Fruit fly (Drosophila melanogaster) whole organism, embryonic: Measurements from ENCODE around the gene Ppcs.

Experiments used
- CG10147 ChIP-seq: fragments of 200-800 bp; sonication (Bioruptor generic); optimal IDR thresholded peaks from 2 replicates; lab custom pipeline; 2019; ENCODE audit warnings: missing biosample characterization, mild to moderate bottlenecking, missing genetic modification characterization, moderate library complexity
- CG10366 ChIP-seq: fragments of 200-800 bp; sonication (Bioruptor generic); IDR thresholded peaks from 2 replicates; pipeline ENCODE4 v1.3.6; 2022; ENCODE audit warnings: missing biosample characterization, missing genetic modification characterization
- CG11504 ChIP-seq: fragments of 200-800 bp; sonication (Bioruptor generic); optimal IDR thresholded peaks from 3 replicates; lab custom pipeline; 2019; ENCODE audit warnings: missing biosample characterization, mild to moderate bottlenecking, missing genetic modification characterization, moderate library complexity
- CG12769 ChIP-seq: fragments of 200-800 bp; sonication (Bioruptor generic); optimal IDR thresholded peaks from 2 replicates; lab custom pipeline; 2019; ENCODE audit warnings: missing biosample characterization, mild to moderate bottlenecking, missing genetic modification characterization, moderate library complexity
- CG15479 ChIP-seq: fragments of 200-800 bp; sonication (Bioruptor generic); optimal IDR thresholded peaks from 3 replicates; lab custom pipeline; 2019; ENCODE audit warnings: missing biosample characterization, mild to moderate bottlenecking, missing genetic modification characterization, moderate library complexity
- CG15514 ChIP-seq: fragments of 200-800 bp; sonication (Bioruptor generic); optimal IDR thresholded peaks from 3 replicates; lab custom pipeline; 2017; ENCODE audit warnings: missing biosample characterization, missing genetic modification characterization, mild to moderate bottlenecking, moderate library complexity, missing genetic modification reagents
- CG1603 ChIP-seq: fragments of 200-800 bp; sonication (Bioruptor generic); optimal IDR thresholded peaks from 2 replicates; lab custom pipeline; 2019; ENCODE audit warnings: missing biosample characterization, mild to moderate bottlenecking, missing genetic modification characterization, moderate library complexity
- CG17328 ChIP-seq: fragments of 200-800 bp; sonication (Bioruptor generic); IDR thresholded peaks from 2 replicates; pipeline ENCODE4 v1.3.6; 2022; ENCODE audit warnings: missing biosample characterization, missing genetic modification characterization
- CG17829 ChIP-seq: fragments of 200-800 bp; optimal IDR thresholded peaks from 2 replicates; lab custom pipeline; 2019; ENCODE audit warnings: missing biosample characterization, mild to moderate bottlenecking, missing genetic modification characterization, moderate library complexity
- CG31365 ChIP-seq: fragments of 200-800 bp; sonication (Bioruptor generic); optimal IDR thresholded peaks from 2 replicates; lab custom pipeline; 2018; ENCODE audit warnings: missing biosample characterization, mild to moderate bottlenecking, missing genetic modification characterization
- CG31441 ChIP-seq: fragments of 200-800 bp; sonication (Bioruptor generic); IDR thresholded peaks from 2 replicates; pipeline ENCODE4 v1.3.6; 2022; ENCODE audit warnings: missing biosample characterization, missing genetic modification characterization
- CG43689 ChIP-seq: fragments of 200-800 bp; sonication (Bioruptor generic); IDR thresholded peaks from 2 replicates; pipeline ENCODE4 v1.3.6; 2022; ENCODE audit warnings: missing biosample characterization, missing genetic modification characterization
- CG5245 ChIP-seq: fragments of 200-800 bp; sonication (Bioruptor generic); optimal IDR thresholded peaks from 3 replicates; lab custom pipeline; 2016; ENCODE audit warnings: missing biosample characterization, missing genetic modification characterization
- CG8089 ChIP-seq: fragments of 200-800 bp; sonication (Bioruptor generic); optimal IDR thresholded peaks from 3 replicates; lab custom pipeline; 2016; ENCODE audit warnings: missing biosample characterization, missing genetic modification characterization
- CG8765 ChIP-seq: fragments of 200-800 bp; sonication (Bioruptor generic); IDR thresholded peaks from 2 replicates; pipeline ENCODE4 v1.3.6; 2022; ENCODE audit warnings: missing biosample characterization, missing genetic modification characterization
- CG9727 ChIP-seq: fragments of 200-800 bp; sonication (Bioruptor generic); optimal IDR thresholded peaks from 3 replicates; lab custom pipeline; 2017; ENCODE audit warnings: missing biosample characterization, mild to moderate bottlenecking, missing genetic modification characterization
- CG9797 ChIP-seq: fragments of 200-800 bp; sonication (Bioruptor generic); optimal IDR thresholded peaks from 3 replicates; lab custom pipeline; 2018; ENCODE audit warnings: missing biosample characterization, mild to moderate bottlenecking, missing genetic modification characterization
- CHES-1-like ChIP-seq: fragments of 200-800 bp; sonication (Bioruptor generic); optimal IDR thresholded peaks from 2 replicates; lab custom pipeline; 2016; ENCODE audit warnings: missing biosample characterization, missing genetic modification characterization
- CkIIα-i1 ChIP-seq: fragments of 200-800 bp; sonication (Bioruptor generic); IDR thresholded peaks from 2 replicates; pipeline ENCODE4 v1.3.6; 2022; ENCODE audit warnings: missing biosample characterization, missing genetic modification characterization
- CoRest ChIP-seq: fragments of 200-800 bp; sonication (Bioruptor generic); optimal IDR thresholded peaks from 3 replicates; lab custom pipeline; 2018; ENCODE audit warnings: missing biosample characterization, mild to moderate bottlenecking, missing genetic modification characterization, moderate library complexity
- Dbx ChIP-seq: fragments of 200-800 bp; sonication (Bioruptor generic); IDR thresholded peaks from 3 replicates; pipeline ENCODE4 v1.3.6; 2022; ENCODE audit warnings: missing biosample characterization, missing genetic modification characterization
- Dek ChIP-seq: fragments of 200-800 bp; sonication (Bioruptor generic); optimal IDR thresholded peaks from 3 replicates; lab custom pipeline; 2019; ENCODE audit warnings: missing biosample characterization, mild to moderate bottlenecking, missing genetic modification characterization, moderate library complexity
- Dfd ChIP-seq, 2 experiments: fragments of >200 bp; optimal IDR thresholded peaks; 2 replicates each; lab custom pipeline; 2017; ENCODE audit warnings: missing biosample characterization in 2 of 2, missing genetic modification characterization in 2 of 2
- Dp ChIP-seq: fragments of 200-800 bp; sonication (Bioruptor generic); optimal IDR thresholded peaks from 2 replicates; lab custom pipeline; 2018; ENCODE audit warnings: missing biosample characterization, mild to moderate bottlenecking, missing genetic modification characterization, moderate library complexity
- E2f2 ChIP-seq: fragments of 200-800 bp; sonication (Bioruptor generic); IDR thresholded peaks from 2 replicates; pipeline ENCODE4 v1.3.6; 2022; ENCODE audit warnings: missing biosample characterization, missing genetic modification characterization
- Elba2 ChIP-seq: fragments of 200-800 bp; sonication (Bioruptor generic); optimal IDR thresholded peaks from 3 replicates; lab custom pipeline; 2016; ENCODE audit warnings: missing biosample characterization, missing genetic modification characterization
- Hmx ChIP-seq: fragments of 200-800 bp; sonication (Bioruptor generic); optimal IDR thresholded peaks from 2 replicates; lab custom pipeline; 2016; ENCODE audit warnings: missing biosample characterization, missing genetic modification characterization
- Rx ChIP-seq: fragments of 200-800 bp; sonication (Bioruptor generic); IDR thresholded peaks from 2 replicates; pipeline ENCODE4 v1.3.6; 2022; ENCODE audit warnings: missing biosample characterization, missing genetic modification characterization
- Six4 ChIP-seq: fragments of 200-800 bp; sonication (Bioruptor generic); optimal IDR thresholded peaks from 2 replicates; lab custom pipeline; 2016; ENCODE audit warnings: missing biosample characterization, missing genetic modification characterization
- Stat92E ChIP-seq, 3 experiments: fragments of >200 bp in 2 of 3; fragments of 200-800 bp in 1 of 3; sonication (Bioruptor generic) in 1 of 3; optimal IDR thresholded peaks; 2 replicates each; lab custom pipeline; 2017 to 2019; ENCODE audit warnings: missing biosample characterization in 3 of 3, missing genetic modification characterization in 3 of 3, mild to moderate bottlenecking in 1 of 3, moderate library complexity in 1 of 3
- Tbp ChIP-seq: fragments of >200 bp; optimal IDR thresholded peaks from 2 replicates; lab custom pipeline; 2018; ENCODE audit warnings: missing biosample characterization, missing genetic modification characterization
- Xbp1 ChIP-seq: fragments of 200-800 bp; sonication (Bioruptor generic); optimal IDR thresholded peaks from 3 replicates; lab custom pipeline; 2016; ENCODE audit warnings: missing biosample characterization, mild to moderate bottlenecking, missing genetic modification characterization
- ac ChIP-seq: fragments of 200-800 bp; sonication (Bioruptor generic); optimal IDR thresholded peaks from 3 replicates; lab custom pipeline; 2017; ENCODE audit warnings: missing biosample characterization, mild to moderate bottlenecking, missing genetic modification characterization
- amos ChIP-seq: fragments of 200-800 bp; sonication (Bioruptor generic); IDR thresholded peaks from 2 replicates; pipeline ENCODE4 v1.3.6; 2022; ENCODE audit warnings: missing biosample characterization, missing genetic modification characterization; ENCODE audit not compliant: partially characterized antibody
- bbx ChIP-seq: fragments of 200-800 bp; sonication (Bioruptor generic); IDR thresholded peaks from 2 replicates; pipeline ENCODE4 v1.3.6; 2022; ENCODE audit warnings: missing biosample characterization, missing genetic modification characterization; ENCODE audit not compliant: partially characterized antibody
- chm ChIP-seq: fragments of 200-800 bp; sonication (Bioruptor generic); IDR thresholded peaks from 2 replicates; pipeline ENCODE4 v1.3.6; 2022; ENCODE audit warnings: missing biosample characterization, missing genetic modification characterization
- da ChIP-seq: fragments of 200-800 bp; sonication (Bioruptor generic); optimal IDR thresholded peaks from 2 replicates; lab custom pipeline; 2016; ENCODE audit warnings: missing biosample characterization, missing genetic modification characterization
- dimm ChIP-seq: fragments of 200-800 bp; sonication (Bioruptor generic); IDR thresholded peaks from 2 replicates; pipeline ENCODE4 v1.3.6; 2022; ENCODE audit warnings: missing biosample characterization, missing genetic modification characterization
- ewg ChIP-seq: fragments of 200-800 bp; sonication (Bioruptor generic); optimal IDR thresholded peaks from 3 replicates; lab custom pipeline; 2017; ENCODE audit warnings: mild to moderate bottlenecking, missing biosample characterization, missing genetic modification reagents, missing genetic modification characterization
- fd102C ChIP-seq: fragments of 200-800 bp; sonication (Bioruptor generic); optimal IDR thresholded peaks from 2 replicates; lab custom pipeline; 2018; ENCODE audit warnings: missing biosample characterization, mild to moderate bottlenecking, missing genetic modification characterization, moderate library complexity
- gsb-n ChIP-seq: fragments of 200-800 bp; sonication (Bioruptor generic); optimal IDR thresholded peaks from 3 replicates; lab custom pipeline; 2018; ENCODE audit warnings: missing biosample characterization, mild to moderate bottlenecking, missing genetic modification characterization
- nerfin-1 ChIP-seq: fragments of 200-800 bp; sonication (Bioruptor generic); optimal IDR thresholded peaks from 3 replicates; lab custom pipeline; 2019; ENCODE audit warnings: missing biosample characterization, mild to moderate bottlenecking, missing genetic modification characterization, moderate library complexity
- oc ChIP-seq: fragments of 200-800 bp; sonication (Bioruptor generic); optimal IDR thresholded peaks from 2 replicates; lab custom pipeline; 2018; ENCODE audit warnings: missing biosample characterization, mild to moderate bottlenecking, missing genetic modification characterization, moderate library complexity
- pros ChIP-seq: fragments of 200-800 bp; sonication (Bioruptor generic); optimal IDR thresholded peaks from 3 replicates; lab custom pipeline; 2019; ENCODE audit warnings: missing biosample characterization, mild to moderate bottlenecking, missing genetic modification characterization, moderate library complexity
- run ChIP-seq: fragments of 200-800 bp; sonication (Bioruptor generic); optimal IDR thresholded peaks from 3 replicates; lab custom pipeline; 2018; ENCODE audit warnings: missing biosample characterization, mild to moderate bottlenecking, missing genetic modification characterization
- scrt ChIP-seq: fragments of 200-800 bp; sonication (Bioruptor generic); optimal IDR thresholded peaks from 2 replicates; lab custom pipeline; 2018; ENCODE audit warnings: missing biosample characterization, mild to moderate bottlenecking, missing genetic modification characterization, moderate library complexity
- sens ChIP-seq: fragments of 200-800 bp; sonication (Bioruptor generic); peaks from one replicate; lab custom pipeline; 2016; ENCODE audit warnings: missing biosample characterization, missing genetic modification characterization
- tio ChIP-seq: fragments of 200-800 bp; sonication (Bioruptor generic); optimal IDR thresholded peaks from 2 replicates; lab custom pipeline; 2017; ENCODE audit warnings: missing biosample characterization, missing genetic modification characterization, inconsistent platforms
- twi ChIP-seq: fragments of 200-800 bp; optimal IDR thresholded peaks from 2 replicates; lab custom pipeline; 2019; ENCODE audit warnings: missing biosample characterization, mild to moderate bottlenecking, missing genetic modification characterization, moderate library complexity

Ppcs gene

dm6 chr3R:19093127-19093812 is 54.4 kb downstream of the Ppcs start (continued):
- TF ChIP-seq fd102C (GFP tag; lab: Kevin White, UChicago) (no peak), Tbp (no peak), CkIIα-i1 (GFP tag; lab: Robert Waterston, UW) (no peak), CG5245 (GFP tag; lab: Kevin White, UChicago) (no peak), scrt (GFP tag; lab: Kevin White, UChicago) (peak; percentile 10), Six4 (GFP tag; lab: Kevin White, UChicago) (no peak), Hmx (GFP tag; lab: Kevin White, UChicago) (no peak), tio (GFP tag; lab: Kevin White, UChicago) (peak; percentile 39), Dfd (GFP tag; optimal IDR thresholded peaks at IDR 0.05; lab: Kevin White, UChicago) (no peak), CG11504 (tag; lab: Kevin White, UChicago) (peak; percentile 60), CG17328 (GFP tag; lab: Robert Waterston, UW) (no peak), CG10147 (GFP tag; lab: Kevin White, UChicago) (no peak), CG43689 (GFP tag; lab: Robert Waterston, UW) (no peak), CG8089 (GFP tag; lab: Kevin White, UChicago) (no peak), bbx (GFP tag; lab: Robert Waterston, UW) (no peak), amos (peak; percentile 31; the same call in 1 of the 2 replicates), CG15479 (GFP tag; lab: Kevin White, UChicago) (no peak), CHES-1-like (GFP tag; lab: Kevin White, UChicago) (no peak), Dek (tag; lab: Kevin White, UChicago) (peak; percentile 9), E2f2 (GFP tag; lab: Robert Waterston, UW) (no peak), CoRest (tag; lab: Kevin White, UChicago) (peak; percentile 30), CG8765 (no peak), Dp (GFP tag; lab: Kevin White, UChicago) (no peak), CG10366 (GFP tag; lab: Robert Waterston, UW) (peak; percentile 22; the same call in 1 of the 2 replicates), ewg (peak; percentile 20), CG1603 (tag; lab: Kevin White, UChicago) (peak; percentile 16), CG31365 (no peak), oc (tag; lab: Kevin White, UChicago) (no peak), Xbp1 (GFP tag; lab: Kevin White, UChicago) (peak; percentile 30), Dbx (GFP tag; lab: Robert Waterston, UW) (no peak), dimm (GFP tag; lab: Robert Waterston, UW) (no peak), Rx (no peak), CG15514 (GFP tag; lab: Kevin White, UChicago) (peak; percentile 7), CG9727 (GFP tag; lab: Kevin White, UChicago) (peak; percentile 58)

dm6 chr3R:19092367-19093126 is 55.2 kb downstream of the Ppcs start:
- TF ChIP-seq gsb-n (peak; percentile 47), pros (GFP tag; lab: Kevin White, UChicago) (peak; percentile 66), Stat92E (GFP tag; optimal IDR thresholded peaks at IDR 0.05; lab: Kevin White, UChicago) (peak in 1 of 3 experiments; percentile 8), CG17829 (no peak), ac (peak; percentile 20), chm (0 out of 2 replicates have a peak, but pooled peaks have one; percentile 12), Elba2 (GFP tag; lab: Kevin White, UChicago) (peak; percentile 93), run (tag; lab: Kevin White, UChicago) (peak; percentile 14), CG12769 (tag; lab: Kevin White, UChicago) (peak; percentile 19), twi (tag; lab: Kevin White, UChicago) (peak; percentile 45), CG31441 (GFP tag; lab: Robert Waterston, UW) (no peak), nerfin-1 (tag; lab: Kevin White, UChicago) (peak; percentile 57), da (GFP tag; lab: Kevin White, UChicago) (peak; percentile 0), sens (GFP tag; lab: Kevin White, UChicago) (peak; percentile 50), CG9797 (no peak)
